Worm (Caenorhabditis elegans): ENCODE results near the gene Y46G5A.36.
A peak's percentile ranks its signal among the peaks of the same experiment; 100 is the strongest.

Y46G5A.36 gene

ce11 chrII:12778374-12778773 is 45.1 kb upstream of the Y46G5A.36 start (continued):
- TF ChIP-seq B0019.2 (GFP tag; conservative IDR thresholded peaks at IDR 0.05) (0 out of 2 replicates have a peak, but pooled peaks have one; percentile 32), D2030.7 (GFP tag; IDR thresholded peaks at IDR 0.05) (peak; percentile 94), aptf-2 (GFP tag; conservative IDR thresholded peaks at IDR 0.05) (0 out of 2 replicates have a peak, but pooled peaks have one; percentile 22), F39B2.1 (GFP tag; IDR thresholded peaks at IDR 0.05) (0 out of 2 replicates have a peak, but pooled peaks have one; percentile 45), him-1 (tag; optimal IDR thresholded peaks at IDR 0.05) (peak; percentile 81), snpc-1.1 (tag; optimal IDR thresholded peaks at IDR 0.05; ENCODE audit: insufficient read depth) (peak; percentile 94), F37B4.10 (GFP tag; IDR thresholded peaks at IDR 0.05) (0 out of 2 replicates have a peak, but pooled peaks have one; percentile 72), egrh-3 (GFP tag; IDR thresholded peaks at IDR 0.05) (peak; percentile 98), dox-1 (GFP tag; IDR thresholded peaks at IDR 0.05) (peak; percentile 91), C17E4.6 (GFP tag; IDR thresholded peaks at IDR 0.05) (peak; percentile 77; the same call in 1 of the 2 replicates), lin-54 (GFP tag; optimal IDR thresholded peaks at IDR 0.05) (peak; percentile 60)

- no peak for TF ChIP-seq aptf-2 (GFP tag; conservative IDR thresholded peaks at IDR 0.05)
- 0 out of 2 replicates have a peak, but pooled peaks have one; percentile 17 for TF ChIP-seq hmg-1.2 (GFP tag; IDR thresholded peaks at IDR 0.05)
- no peak for TF ChIP-seq cebp-2 (GFP tag; IDR thresholded peaks at IDR 0.05)
- no peak for TF ChIP-seq B0261.1 (tag; optimal IDR thresholded peaks at IDR 0.05)
- no peak for TF ChIP-seq pbrm-1 (GFP tag; IDR thresholded peaks at IDR 0.05)
- TF ChIP-seq lsl-1 (GFP tag; optimal IDR thresholded peaks at IDR 0.05) = no peak
Observed at ce11 chrII:12785391-12785790, 38.1 kb upstream of the Y46G5A.36 start, which contains the start of gene Y46G5A.15. Gene Y46G5A.15 (minus strand): TSS chrII:12785416.

DNA sequence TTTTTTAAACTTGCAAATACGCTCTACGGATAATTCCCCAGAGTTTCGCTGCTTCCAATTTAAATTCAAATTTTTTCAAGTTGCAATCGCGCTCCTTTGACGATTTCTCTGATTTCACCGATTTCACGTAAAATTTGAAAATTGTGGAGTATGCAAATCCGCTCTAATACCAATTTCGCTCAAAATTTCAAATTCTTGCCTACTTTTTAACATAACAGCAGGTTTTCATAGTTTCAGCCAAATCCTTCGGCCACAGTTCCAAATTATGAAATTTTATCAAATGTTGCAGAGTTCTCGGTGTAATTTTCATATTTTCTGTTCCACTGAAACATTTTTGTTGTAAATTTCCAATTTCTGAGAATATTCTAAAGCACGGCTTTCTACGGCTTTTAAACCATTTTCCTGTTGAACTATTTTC is 35.6 kb upstream of the Y46G5A.36 start, which contains the start of gene alkb-7:
TSS of gene alkb-7 (minus strand) at position 323 of the 418 bp plus-strand sequence.
- TF ChIP-seq nfyb-1 (GFP tag; IDR thresholded peaks at IDR 0.05) (peak; percentile 62; the same call in 1 of the 2 replicates), athp-1 (tag; optimal IDR thresholded peaks at IDR 0.05) (peak; percentile 3), mcd-1 (GFP tag; IDR thresholded peaks at IDR 0.05) (peak; percentile 50), lin-54 (GFP tag; optimal IDR thresholded peaks at IDR 0.05) (peak; percentile 40), ztf-25 (GFP tag; IDR thresholded peaks at IDR 0.05) (no peak), unc-130 (GFP tag; optimal IDR thresholded peaks at IDR 0.05) (no peak), rec-8 (tag; optimal IDR thresholded peaks at IDR 0.05) (no peak), Y95B8A.8 (GFP tag; IDR thresholded peaks at IDR 0.05) (peak; percentile 10; the same call in 1 of the 2 replicates), T07F8.4 (tag; optimal IDR thresholded peaks at IDR 0.05) (no peak), B0336.3 (GFP tag; IDR thresholded peaks at IDR 0.05) (peak; percentile 59; the same call in 1 of the 2 replicates), cebp-2 (GFP tag; IDR thresholded peaks at IDR 0.05) (0 out of 2 replicates have a peak, but pooled peaks have one; percentile 26), D2030.7 (GFP tag; IDR thresholded peaks at IDR 0.05) (no peak), hmg-1.2 (GFP tag; IDR thresholded peaks at IDR 0.05) (0 out of 2 replicates have a peak, but pooled peaks have one; percentile 4), dox-1 (GFP tag; IDR thresholded peaks at IDR 0.05) (peak; percentile 33; the same call in 1 of the 2 replicates), pbrm-1 (GFP tag; IDR thresholded peaks at IDR 0.05) (no peak; the same call in none of the 2 replicates), hlh-12 (tag; optimal IDR thresholded peaks at IDR 0.05) (no peak), akir-1 (GFP tag; optimal IDR thresholded peaks at IDR 0.05) (no peak), lin-35 (GFP tag; optimal IDR thresholded peaks at IDR 0.05) (no peak), F33H1.4 (GFP tag; IDR thresholded peaks at IDR 0.05) (peak; percentile 6; the same call in 1 of the 2 replicates), F52B5.7 (tag; optimal IDR thresholded peaks at IDR 0.05) (peak; percentile 27), ama-1 (optimal IDR thresholded peaks at IDR 0.05) (no peak), ama-1 (GFP tag; optimal IDR thresholded peaks at IDR 0.05) (peak; percentile 8 to 70), lsy-27 (tag; optimal IDR thresholded peaks at IDR 0.05; ENCODE audit: borderline replicate concordance, insufficient read depth) (no peak), C17E4.6 (GFP tag; IDR thresholded peaks at IDR 0.05) (no peak), ceh-91 (GFP tag; IDR thresholded peaks at IDR 0.05) (0 out of 2 replicates have a peak, but pooled peaks have one; percentile 34), sptf-2 (GFP tag; optimal IDR thresholded peaks at IDR 0.05) (no peak), ekl-4 (GFP tag; IDR thresholded peaks at IDR 0.05) (no peak), repo-1 (tag; optimal IDR thresholded peaks at IDR 0.05) (peak; percentile 38), chd-7 (tag; optimal IDR thresholded peaks at IDR 0.05) (peak; percentile 49), F37B4.10 (GFP tag; IDR thresholded peaks at IDR 0.05) (no peak), tlf-1 (GFP tag; optimal IDR thresholded peaks at IDR 0.05) (no peak), tbp1 (GFP tag; optimal IDR thresholded peaks at IDR 0.05) (peak; percentile 6), hsf-1 (GFP tag; IDR thresholded peaks at IDR 0.05) (peak; percentile 32; the same call in 1 of the 2 replicates), efl-1 (GFP tag; optimal IDR thresholded peaks at IDR 0.05) (no peak), snpc-1.1 (tag; optimal IDR thresholded peaks at IDR 0.05; ENCODE audit: insufficient read depth) (no peak), somi-1 (GFP tag; optimal IDR thresholded peaks at IDR 0.05) (peak; percentile 30)

Data from whole organism, young adult.